Worm (Caenorhabditis elegans): ENCODE results near the gene C29F5.1.

DNA sequence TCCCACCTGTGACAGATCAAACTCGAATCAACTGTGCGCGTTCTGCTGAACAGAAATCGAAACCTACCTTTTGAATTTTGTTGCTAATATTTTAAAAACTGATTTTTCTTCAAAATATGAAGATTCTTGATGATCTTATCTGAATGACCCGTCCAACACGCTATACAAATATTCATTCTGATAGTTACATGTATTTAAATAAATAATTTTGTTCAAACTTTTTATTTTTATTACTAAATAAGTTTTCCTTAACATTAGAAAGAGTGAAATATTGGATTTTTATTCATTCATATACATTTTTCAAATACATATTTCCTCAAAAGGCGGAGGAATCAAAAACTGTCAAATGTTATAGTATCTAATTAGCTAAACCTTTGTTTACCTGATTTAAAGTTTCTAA lies 35.3 kb upstream of the C29F5.1 start, which contains the start of gene F13H8.8:
- no peak for TF ChIP-seq unc-86 (tag; optimal IDR thresholded peaks at IDR 0.05)
- TF ChIP-seq fos-1 (tag; optimal IDR thresholded peaks at IDR 0.05) = no peak
- TF ChIP-seq nhr-12 (tag; optimal IDR thresholded peaks at IDR 0.05) = no peak
- no peak for TF ChIP-seq zag-1 (tag; optimal IDR thresholded peaks at IDR 0.05)
- no peak for TF ChIP-seq xbp-1 (tag; optimal IDR thresholded peaks at IDR 0.05)
- TF ChIP-seq aly-2 (tag; optimal IDR thresholded peaks at IDR 0.05) = no peak
- no peak for TF ChIP-seq unc-30 (tag; optimal IDR thresholded peaks at IDR 0.05)
- TF ChIP-seq jun-1 (tag; optimal IDR thresholded peaks at IDR 0.05) = no peak
- no peak for TF ChIP-seq alr-1 (tag; optimal IDR thresholded peaks at IDR 0.05; ENCODE audit: borderline replicate concordance)
- TF ChIP-seq mef-2 (tag; optimal IDR thresholded peaks at IDR 0.05) = no peak
- TF ChIP-seq ceh-82 (tag; optimal IDR thresholded peaks at IDR 0.05) = no peak

All from whole organism, L1 larva.